Fruit fly (Drosophila melanogaster) whole organism, embryonic: ENCODE results near the gene Gmap.

Experiments used
- B-H1 ChIP-seq: fragments of 200-800 bp; sonication (Bioruptor generic); IDR thresholded peaks from 3 replicates; pipeline ENCODE4 v1.3.6; 2022; ENCODE audit warnings: missing biosample characterization, missing genetic modification characterization
- CG12155 ChIP-seq: fragments of 200-800 bp; sonication (Bioruptor generic); optimal IDR thresholded peaks from 3 replicates; lab custom pipeline; 2016; ENCODE audit warnings: missing biosample characterization, missing genetic modification characterization
- CG12219 ChIP-seq: fragments of 200-800 bp; sonication (Bioruptor generic); optimal IDR thresholded peaks from 3 replicates; lab custom pipeline; 2018; ENCODE audit warnings: missing biosample characterization, mild to moderate bottlenecking, missing genetic modification characterization
- CG12299 ChIP-seq: fragments of 200-800 bp; sonication (Bioruptor generic); optimal IDR thresholded peaks from 2 replicates; lab custom pipeline; 2018; ENCODE audit warnings: missing biosample characterization, mild to moderate bottlenecking, missing genetic modification characterization
- CG12391 ChIP-seq: fragments of 200-800 bp; sonication (Bioruptor generic); optimal IDR thresholded peaks from 3 replicates; lab custom pipeline; 2018; ENCODE audit warnings: missing biosample characterization, mild to moderate bottlenecking, missing genetic modification characterization, moderate library complexity
- CG13296 ChIP-seq: fragments of 200-800 bp; sonication (Bioruptor generic); optimal IDR thresholded peaks from 3 replicates; lab custom pipeline; 2018; ENCODE audit warnings: missing biosample characterization, mild to moderate bottlenecking, missing genetic modification characterization
- CG15514 ChIP-seq: fragments of 200-800 bp; sonication (Bioruptor generic); optimal IDR thresholded peaks from 3 replicates; lab custom pipeline; 2017; ENCODE audit warnings: missing biosample characterization, missing genetic modification characterization, mild to moderate bottlenecking, moderate library complexity, missing genetic modification reagents
- CG16815 ChIP-seq: fragments of 200-800 bp; sonication (Bioruptor generic); optimal IDR thresholded peaks from 3 replicates; lab custom pipeline; 2017; ENCODE audit warnings: missing biosample characterization, mild to moderate bottlenecking, missing genetic modification characterization
- CG2678 ChIP-seq: fragments of 200-800 bp; sonication (Bioruptor generic); optimal IDR thresholded peaks from 3 replicates; lab custom pipeline; 2019; ENCODE audit warnings: missing biosample characterization, mild to moderate bottlenecking, missing genetic modification characterization, moderate library complexity
- CG30020 ChIP-seq: fragments of 200-800 bp; optimal IDR thresholded peaks from 2 replicates; lab custom pipeline; 2019; ENCODE audit warnings: missing biosample characterization, mild to moderate bottlenecking, missing genetic modification characterization, moderate library complexity
- CG3065 ChIP-seq: fragments of 200-800 bp; sonication (Bioruptor generic); optimal IDR thresholded peaks from 2 replicates; lab custom pipeline; 2016; ENCODE audit warnings: missing biosample characterization, missing genetic modification characterization
- CG33557 ChIP-seq: fragments of 200-800 bp; sonication (Bioruptor generic); optimal IDR thresholded peaks from 2 replicates; lab custom pipeline; 2019; ENCODE audit warnings: missing biosample characterization, mild to moderate bottlenecking, missing genetic modification characterization, moderate library complexity
- CG34376 ChIP-seq: fragments of 200-800 bp; sonication (Bioruptor generic); optimal IDR thresholded peaks from 2 replicates; lab custom pipeline; 2018; ENCODE audit warnings: missing biosample characterization, mild to moderate bottlenecking, missing genetic modification characterization
- CG5180 ChIP-seq: fragments of 200-800 bp; sonication (Bioruptor generic); optimal IDR thresholded peaks from 3 replicates; lab custom pipeline; 2017; ENCODE audit warnings: missing biosample characterization, missing genetic modification characterization, mild to moderate bottlenecking, moderate library complexity, missing genetic modification reagents
- CG5953 ChIP-seq: fragments of 200-800 bp; sonication (Bioruptor generic); IDR thresholded peaks from 2 replicates; pipeline ENCODE4 v1.3.6; 2022; ENCODE audit warnings: missing biosample characterization, missing genetic modification characterization
- CG6254 ChIP-seq: fragments of 200-800 bp; sonication (Bioruptor generic); optimal IDR thresholded peaks from 3 replicates; lab custom pipeline; 2017; ENCODE audit warnings: mild to moderate bottlenecking, missing biosample characterization, missing genetic modification reagents, missing genetic modification characterization
- CG6272 ChIP-seq: fragments of 200-800 bp; sonication (Bioruptor generic); IDR thresholded peaks from 2 replicates; pipeline ENCODE4 v1.3.6; 2022; ENCODE audit warnings: missing biosample characterization, missing genetic modification characterization
- CG6654 ChIP-seq: fragments of 200-800 bp; sonication (Bioruptor generic); optimal IDR thresholded peaks from 2 replicates; lab custom pipeline; 2017; ENCODE audit warnings: missing biosample characterization, mild to moderate bottlenecking, missing genetic modification characterization
- CG6683 ChIP-seq: fragments of 200-800 bp; sonication (Bioruptor generic); optimal IDR thresholded peaks from 2 replicates; lab custom pipeline; 2017; ENCODE audit warnings: missing biosample characterization, mild to moderate bottlenecking, missing genetic modification characterization, missing genetic modification reagents
- CG7745 ChIP-seq: fragments of 200-800 bp; sonication (Bioruptor generic); optimal IDR thresholded peaks from 2 replicates; lab custom pipeline; 2018; ENCODE audit warnings: missing biosample characterization, mild to moderate bottlenecking, missing genetic modification characterization, moderate library complexity
- E2f1 ChIP-seq: fragments of 200-800 bp; sonication (Bioruptor generic); IDR thresholded peaks from 2 replicates; pipeline ENCODE4 v1.3.6; 2022; ENCODE audit warnings: missing biosample characterization, missing genetic modification characterization
- Eip74EF ChIP-seq, 2 experiments: fragments of 200-800 bp in 1 of 2; fragments of >200 bp in 1 of 2; sonication (Bioruptor generic) in 1 of 2; optimal IDR thresholded peaks; 2 replicates each; lab custom pipeline; 2017 to 2019; ENCODE audit warnings: missing biosample characterization in 2 of 2, missing genetic modification characterization in 2 of 2, mild to moderate bottlenecking in 1 of 2, moderate library complexity in 1 of 2
- Ets97D ChIP-seq: fragments of 200-800 bp; sonication (Bioruptor generic); optimal IDR thresholded peaks from 3 replicates; lab custom pipeline; 2016; ENCODE audit warnings: missing biosample characterization, missing genetic modification characterization
- Jarid2 ChIP-seq: fragments of 200-800 bp; sonication (Bioruptor generic); optimal IDR thresholded peaks from 3 replicates; lab custom pipeline; 2017; ENCODE audit warnings: mild to moderate bottlenecking, missing biosample characterization, missing genetic modification reagents, missing genetic modification characterization
- PHDP ChIP-seq: fragments of 200-800 bp; sonication (Bioruptor generic); optimal IDR thresholded peaks from 3 replicates; lab custom pipeline; 2018; ENCODE audit warnings: missing biosample characterization, mild to moderate bottlenecking, missing genetic modification characterization, moderate library complexity
- Stat92E ChIP-seq, 3 experiments: fragments of >200 bp in 2 of 3; fragments of 200-800 bp in 1 of 3; sonication (Bioruptor generic) in 1 of 3; optimal IDR thresholded peaks; 2 replicates each; lab custom pipeline; 2017 to 2019; ENCODE audit warnings: missing biosample characterization in 3 of 3, missing genetic modification characterization in 3 of 3, mild to moderate bottlenecking in 1 of 3, moderate library complexity in 1 of 3
- TFAM ChIP-seq: fragments of 200-800 bp; sonication (Bioruptor generic); optimal IDR thresholded peaks from 2 replicates; lab custom pipeline; 2017; ENCODE audit warnings: missing biosample characterization, missing genetic modification characterization, inconsistent platforms
- Usf ChIP-seq: fragments of 200-800 bp; sonication (Bioruptor generic); optimal IDR thresholded peaks from 2 replicates; lab custom pipeline; 2017; ENCODE audit warnings: missing genotype, missing biosample characterization, missing genetic modification characterization
- Xbp1 ChIP-seq: fragments of 200-800 bp; sonication (Bioruptor generic); optimal IDR thresholded peaks from 3 replicates; lab custom pipeline; 2016; ENCODE audit warnings: missing biosample characterization, mild to moderate bottlenecking, missing genetic modification characterization
- YL-1 ChIP-seq: fragments of 200-800 bp; sonication (Bioruptor generic); optimal IDR thresholded peaks from 3 replicates; lab custom pipeline; 2017; ENCODE audit warnings: missing biosample characterization, mild to moderate bottlenecking, missing genetic modification characterization
- btn ChIP-seq: fragments of 200-800 bp; sonication (Bioruptor generic); optimal IDR thresholded peaks from 2 replicates; lab custom pipeline; 2016; ENCODE audit warnings: missing biosample characterization, missing genetic modification characterization
- chif ChIP-seq, 2 experiments: fragments of 200-800 bp; sonication (Bioruptor generic); optimal IDR thresholded peaks; 3 replicates each; lab custom pipeline; 2016; ENCODE audit warnings: missing biosample characterization in 2 of 2, missing genetic modification characterization in 2 of 2
- cwo ChIP-seq: fragments of 200-800 bp; sonication (Bioruptor generic); optimal IDR thresholded peaks from 3 replicates; lab custom pipeline; 2017; ENCODE audit warnings: missing biosample characterization, missing genetic modification characterization, mild to moderate bottlenecking, moderate library complexity, missing genetic modification reagents
- emc ChIP-seq: fragments of 200-800 bp; sonication (Bioruptor generic); optimal IDR thresholded peaks from 2 replicates; lab custom pipeline; 2016; ENCODE audit warnings: missing biosample characterization, missing genetic modification characterization
- en ChIP-seq: fragments of 200-800 bp; sonication (Bioruptor generic); optimal IDR thresholded peaks from 2 replicates; lab custom pipeline; 2016; ENCODE audit warnings: missing biosample characterization, missing genetic modification characterization
- eve ChIP-seq, 2 experiments: fragments of >200 bp; optimal IDR thresholded peaks; 2 replicates each; lab custom pipeline; 2017; ENCODE audit warnings: missing biosample characterization in 2 of 2, missing genetic modification characterization in 2 of 2
- fd102C ChIP-seq: fragments of 200-800 bp; sonication (Bioruptor generic); optimal IDR thresholded peaks from 2 replicates; lab custom pipeline; 2018; ENCODE audit warnings: missing biosample characterization, mild to moderate bottlenecking, missing genetic modification characterization, moderate library complexity
- lilli ChIP-seq: fragments of 200-800 bp; sonication (Bioruptor generic); optimal IDR thresholded peaks from 3 replicates; lab custom pipeline; 2016; ENCODE audit warnings: missing biosample characterization, missing genetic modification characterization
- maf-S ChIP-seq: fragments of 200-800 bp; sonication (Bioruptor generic); optimal IDR thresholded peaks from 2 replicates; lab custom pipeline; 2016; ENCODE audit warnings: missing biosample characterization, missing genetic modification characterization
- org-1 ChIP-seq: fragments of 200-800 bp; sonication (Bioruptor generic); optimal IDR thresholded peaks from 2 replicates; lab custom pipeline; 2017; ENCODE audit warnings: missing biosample characterization, missing genetic modification characterization
- pan ChIP-seq, 4 experiments: fragments of >200 bp in 3 of 4; fragments of 200-800 bp in 1 of 4; sonication (Bioruptor generic) in 1 of 4; optimal IDR thresholded peaks in 3 of 4; IDR thresholded peaks in 1 of 4; 2 replicates each; pipeline versions ENCODE4 v1.3.6 to Lab custom; 2017 to 2022; ENCODE audit warnings: missing biosample characterization in 2 of 4, missing genetic modification characterization in 2 of 4, mixed read lengths in 1 of 4
- pho ChIP-seq: fragments of 200-800 bp; sonication (Bioruptor generic); optimal IDR thresholded peaks from 2 replicates; lab custom pipeline; 2016; ENCODE audit warnings: missing biosample characterization, missing genetic modification characterization
- row ChIP-seq: fragments of 200-800 bp; sonication (Bioruptor generic); IDR thresholded peaks from 3 replicates; pipeline ENCODE4 v1.3.6; 2022; ENCODE audit warnings: missing biosample characterization, missing genetic modification characterization
- shn ChIP-seq: fragments of 200-800 bp; sonication (Bioruptor generic); optimal IDR thresholded peaks from 3 replicates; lab custom pipeline; 2016; ENCODE audit warnings: missing biosample characterization, missing genetic modification characterization
- stwl ChIP-seq: fragments of 200-800 bp; sonication (Bioruptor generic); optimal IDR thresholded peaks from 3 replicates; lab custom pipeline; 2018; ENCODE audit warnings: missing biosample characterization, mild to moderate bottlenecking, missing genetic modification characterization, moderate library complexity
- sug ChIP-seq: fragments of 200-800 bp; optimal IDR thresholded peaks from 2 replicates; lab custom pipeline; 2019; ENCODE audit warnings: missing biosample characterization, mild to moderate bottlenecking, missing genetic modification characterization, moderate library complexity
- tll ChIP-seq, 2 experiments: fragments of 200-800 bp in 1 of 2; fragments of >200 bp in 1 of 2; sonication (Bioruptor generic) in 1 of 2; optimal IDR thresholded peaks; 2 replicates each; lab custom pipeline; 2017 to 2019; ENCODE audit warnings: missing biosample characterization in 2 of 2, missing genetic modification characterization in 2 of 2, mild to moderate bottlenecking in 1 of 2, moderate library complexity in 1 of 2
- trem ChIP-seq: fragments of 200-800 bp; optimal IDR thresholded peaks from 3 replicates; lab custom pipeline; 2019; ENCODE audit warnings: missing biosample characterization, mild to moderate bottlenecking, missing genetic modification characterization, moderate library complexity

Gmap gene

dm6 chrX:15554256-15554678 lies 67.5 kb downstream of the Gmap start, which contains the start of gene Ac13E (continued):
- peak; percentile 33 to 95 for TF ChIP-seq eve (GFP tag; optimal IDR thresholded peaks at IDR 0.05; lab: Kevin White, UChicago)
- peak; percentile 88 for TF ChIP-seq CG16815
- peak; percentile 81 for TF ChIP-seq CG15514 (GFP tag; lab: Kevin White, UChicago)
- TF ChIP-seq TFAM (GFP tag; lab: Kevin White, UChicago), result peak; percentile 69
- peak; percentile 64 for TF ChIP-seq YL-1 (GFP tag; lab: Kevin White, UChicago)
- peak; percentile 94 for TF ChIP-seq lilli (GFP tag; lab: Kevin White, UChicago)
- peak; percentile 86 for TF ChIP-seq CG12299 (tag; lab: Kevin White, UChicago)
- peak; percentile 54; the same call in 1 of the 2 replicates for TF ChIP-seq CG5953 (GFP tag; lab: Robert Waterston, UW)
- TF ChIP-seq CG13296 (GFP tag; lab: Kevin White, UChicago), result peak; percentile 89
- no peak for TF ChIP-seq emc
- TF ChIP-seq pho (GFP tag; lab: Kevin White, UChicago), result peak; percentile 79
- peak; percentile 89 for TF ChIP-seq Xbp1 (GFP tag; lab: Kevin White, UChicago)
- TF ChIP-seq pan (optimal IDR thresholded peaks at IDR 0.05; lab: Kevin White, UChicago), result no peak
- TF ChIP-seq pan (GFP tag; optimal IDR thresholded peaks at IDR 0.05 in 1 of 2, IDR thresholded peaks at IDR 0.05 in 1 of 2), result peak in 1 of 2 experiments; percentile 87
- TF ChIP-seq PHDP (tag; lab: Kevin White, UChicago), result peak; percentile 92
- TF ChIP-seq org-1, result peak; percentile 94
- TF ChIP-seq CG33557 (GFP tag; lab: Kevin White, UChicago), result peak; percentile 87
- peak; percentile 82 for TF ChIP-seq CG6254
- peak; percentile 83 for TF ChIP-seq CG6683
- TF ChIP-seq tll (GFP tag; optimal IDR thresholded peaks at IDR 0.05; lab: Kevin White, UChicago), result peak in 1 of 2 experiments; percentile 18
- TF ChIP-seq CG30020, result peak; percentile 63
- TF ChIP-seq maf-S (GFP tag; lab: Kevin White, UChicago), result peak; percentile 71
- peak; percentile 56 to 85 for TF ChIP-seq chif (GFP tag; optimal IDR thresholded peaks at IDR 0.05; lab: Kevin White, UChicago)
- peak; percentile 85 for TF ChIP-seq CG6272 (GFP tag; lab: Robert Waterston, UW)
- peak; percentile 91 for TF ChIP-seq CG12391 (tag; lab: Kevin White, UChicago)
- peak; percentile 59 for TF ChIP-seq btn
- TF ChIP-seq CG2678 (tag; lab: Kevin White, UChicago), result peak; percentile 93
- peak; percentile 86 for TF ChIP-seq Usf (GFP tag; lab: Kevin White, UChicago)
- TF ChIP-seq row (GFP tag; lab: Robert Waterston, UW), result peak; percentile 98
- peak; percentile 87 for TF ChIP-seq sug (tag; lab: Kevin White, UChicago)
- TF ChIP-seq Stat92E (GFP tag; optimal IDR thresholded peaks at IDR 0.05; lab: Kevin White, UChicago), result peak in 1 of 3 experiments; percentile 74
- peak; percentile 93 for TF ChIP-seq CG34376 (GFP tag; lab: Kevin White, UChicago)
- peak; percentile 51 for TF ChIP-seq fd102C (GFP tag; lab: Kevin White, UChicago)
- TF ChIP-seq cwo (GFP tag; lab: Kevin White, UChicago), result peak; percentile 85
- TF ChIP-seq CG12155 (GFP tag; lab: Kevin White, UChicago), result peak; percentile 76
- peak; percentile 100 for TF ChIP-seq CG5180 (GFP tag; lab: Kevin White, UChicago)
- peak in 1 of 2 experiments; percentile 88 for TF ChIP-seq Eip74EF (GFP tag; optimal IDR thresholded peaks at IDR 0.05; lab: Kevin White, UChicago)
- TF ChIP-seq stwl, result no peak
- peak; percentile 68 for TF ChIP-seq CG6654 (GFP tag; lab: Kevin White, UChicago)
- TF ChIP-seq trem (tag; lab: Kevin White, UChicago), result peak; percentile 83
- TF ChIP-seq Jarid2, result peak; percentile 78
- peak; percentile 83 for TF ChIP-seq E2f1 (GFP tag; lab: Robert Waterston, UW)
- TF ChIP-seq CG3065 (GFP tag; lab: Kevin White, UChicago), result peak; percentile 61
- peak; percentile 84 for TF ChIP-seq CG12219
- peak; percentile 70 for TF ChIP-seq B-H1 (GFP tag; lab: Robert Waterston, UW)
- TF ChIP-seq CG7745 (tag; lab: Kevin White, UChicago), result no peak
- peak; percentile 76 for TF ChIP-seq shn (GFP tag; lab: Kevin White, UChicago)
- peak; percentile 10 for TF ChIP-seq en
- peak; percentile 54 for TF ChIP-seq Ets97D (GFP tag; lab: Kevin White, UChicago)
